Worm (Caenorhabditis elegans) whole organism, dauer: ENCODE results near the gene ndub-3.

Source experiments
- unc-62 ChIP-seq: sonication (generic microtip); optimal IDR thresholded peaks from 2 replicates; lab custom pipeline; 2017; ENCODE audit warnings: missing biosample characterization, missing genetic modification reagents, missing genetic modification characterization

ndub-3 gene

DNA sequence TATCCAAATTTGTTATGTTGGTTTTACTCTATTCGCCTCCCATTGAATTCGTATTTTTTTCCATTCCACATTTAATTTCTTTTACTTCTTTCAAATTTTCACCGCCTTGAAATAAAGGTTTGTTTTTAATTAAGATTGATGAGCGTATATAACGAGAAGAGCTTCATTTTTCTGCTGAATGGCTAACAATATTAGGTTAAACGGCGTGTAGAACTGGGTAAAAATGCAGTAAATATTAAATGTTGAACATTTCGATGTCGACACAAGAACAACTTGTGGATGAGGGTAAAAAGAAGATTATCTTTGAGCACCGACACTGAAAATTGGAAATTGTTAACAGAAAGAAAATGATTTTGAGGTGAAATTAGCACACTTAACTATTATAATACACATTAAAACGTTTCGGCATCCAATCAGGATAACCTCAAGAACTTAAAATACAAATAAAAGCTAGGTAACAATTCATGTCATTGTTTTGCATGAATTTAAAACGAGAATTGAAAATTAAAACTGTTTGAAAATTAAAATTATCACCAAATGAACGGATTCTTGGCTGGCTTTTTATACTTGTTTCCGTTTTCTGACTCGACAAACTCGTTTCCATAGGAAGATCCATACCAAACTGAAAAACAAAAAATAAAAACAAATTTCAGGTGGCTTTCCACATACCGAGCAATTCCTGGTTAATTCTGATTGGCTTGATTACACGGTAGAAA is 25.6 kb downstream of the ndub-3 start:
- no peak for TF ChIP-seq unc-62

DNA sequence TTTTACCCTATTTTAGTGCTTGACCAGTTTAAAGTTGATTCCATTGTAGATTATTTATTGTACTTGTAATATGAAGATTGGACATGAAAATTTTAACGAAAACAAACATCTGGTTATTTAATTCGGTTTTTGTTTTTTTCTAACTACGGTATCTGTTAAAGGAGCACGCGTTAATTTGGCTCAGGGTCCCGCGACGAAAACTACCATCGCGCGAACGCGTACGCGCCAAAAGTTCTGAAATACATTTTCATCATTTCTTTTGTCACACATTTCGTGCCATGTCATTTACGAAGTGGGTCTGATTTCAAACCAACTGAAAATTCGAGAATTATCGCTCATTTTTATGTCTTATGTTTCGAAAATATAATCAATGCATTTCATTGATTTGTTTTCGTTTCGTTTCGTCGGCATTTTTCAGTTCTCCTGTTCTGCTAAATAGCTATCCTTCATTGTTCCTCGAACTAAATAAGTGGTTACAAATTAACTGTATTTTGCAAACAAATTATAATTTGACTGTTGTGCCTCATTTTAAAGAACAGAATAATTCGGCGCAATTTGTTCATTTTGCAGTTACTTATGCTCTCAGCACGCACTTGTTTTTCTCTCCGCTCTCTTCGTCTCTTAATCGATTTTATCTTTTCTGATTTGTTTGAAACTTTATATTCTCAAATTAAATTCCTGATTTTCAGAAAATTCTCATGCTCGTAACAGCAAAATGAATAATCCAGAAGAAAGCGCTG is 30.8 kb downstream of the ndub-3 start, which contains the start of gene T21B10.3:
Gene T21B10.3, plus strand, starts transcription at position 690 of the 740 bp plus-strand sequence.
- TF ChIP-seq unc-62 = no peak

DNA sequence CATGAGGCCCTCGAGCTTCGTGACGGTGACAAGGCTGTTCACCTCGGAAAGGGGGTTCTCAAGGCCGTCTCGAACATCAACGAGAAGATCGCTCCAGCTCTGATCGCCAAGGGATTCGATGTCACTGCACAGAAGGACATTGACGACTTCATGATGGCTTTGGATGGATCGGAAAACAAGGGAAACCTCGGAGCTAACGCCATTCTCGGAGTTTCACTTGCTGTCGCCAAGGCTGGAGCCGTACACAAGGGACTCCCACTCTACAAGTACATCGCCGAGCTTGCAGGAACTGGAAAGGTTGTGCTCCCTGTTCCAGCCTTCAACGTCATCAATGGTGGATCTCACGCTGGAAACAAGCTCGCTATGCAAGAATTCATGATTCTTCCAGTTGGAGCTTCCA is 32.3 kb downstream of the ndub-3 start:
- no peak for TF ChIP-seq unc-62

DNA sequence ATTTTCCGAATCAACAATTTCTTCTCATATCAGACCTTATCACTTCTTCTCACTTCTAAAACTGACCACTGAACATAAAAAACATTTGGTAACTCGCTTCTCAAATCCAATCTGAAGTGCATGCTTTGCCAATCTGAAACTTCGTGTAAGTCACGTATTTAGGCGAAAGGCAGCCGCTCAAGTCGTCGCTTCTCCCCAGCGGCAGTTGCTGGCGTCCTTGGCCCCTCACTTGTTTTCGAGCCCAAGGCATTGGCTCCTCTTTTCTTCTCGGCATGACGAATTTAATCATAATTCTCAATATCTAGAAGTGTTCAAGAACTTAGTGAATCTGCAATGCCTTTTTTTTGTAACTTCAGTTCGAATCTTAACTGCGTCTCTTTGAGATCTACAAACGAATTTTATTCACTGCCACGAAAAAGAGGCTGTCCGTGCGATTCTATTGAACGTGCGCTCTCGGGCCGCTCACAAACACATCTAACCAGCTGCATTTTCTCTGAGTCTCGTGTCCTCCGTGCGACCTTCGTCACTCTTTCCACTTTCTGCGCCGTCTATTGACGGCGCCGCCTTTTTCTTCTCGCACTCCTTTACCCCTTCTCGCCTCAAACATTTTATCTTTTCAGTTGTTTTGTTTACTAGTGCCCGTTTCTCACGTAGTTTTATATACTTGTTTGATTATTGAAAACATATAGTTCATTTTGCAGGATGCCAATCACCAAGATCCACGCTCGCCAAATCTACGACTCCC is 33.1 kb downstream of the ndub-3 start:
- TF ChIP-seq unc-62 = no peak

DNA sequence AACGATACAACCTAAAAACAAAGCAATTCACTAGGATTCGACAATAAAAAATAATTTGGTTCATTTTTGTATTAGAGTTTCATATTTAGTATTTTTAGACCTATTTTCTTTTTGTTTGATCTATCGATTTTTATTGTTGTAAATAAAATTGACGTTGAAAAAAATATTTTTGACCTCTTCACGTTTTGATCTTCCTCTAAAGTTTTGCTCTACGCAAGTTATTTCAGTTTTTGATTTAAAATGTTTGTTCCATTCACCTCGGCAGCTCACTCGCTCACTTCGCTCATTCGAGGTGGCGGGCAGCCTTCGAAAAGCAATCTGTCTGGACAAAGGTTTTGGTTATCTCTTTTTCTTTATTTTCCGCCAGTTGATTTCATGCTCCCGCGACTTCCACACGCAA is 33.9 kb downstream of the ndub-3 start, which contains the start of gene enol-1:
Gene enol-1, plus strand, starts transcription at position 235 of the 400 bp plus-strand sequence.
- no peak for TF ChIP-seq unc-62

DNA sequence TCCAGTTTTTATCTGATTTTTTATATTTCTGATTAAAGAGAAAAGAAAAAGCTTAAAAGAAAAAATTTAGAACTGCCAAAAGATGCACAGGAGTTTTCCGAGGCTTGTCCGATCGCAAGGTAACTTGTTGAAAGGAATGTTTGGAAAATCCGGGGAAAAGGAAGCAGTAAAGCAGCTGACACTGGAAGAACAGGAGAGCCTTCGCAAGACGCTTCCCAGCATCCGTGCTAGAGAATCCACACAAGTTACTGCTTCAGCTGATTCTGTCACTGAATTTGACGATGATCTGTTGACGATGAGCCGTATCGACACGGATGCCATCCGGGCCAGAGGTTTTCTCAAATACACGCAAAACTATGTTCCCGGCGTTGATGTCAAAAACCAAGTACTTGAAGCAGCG is 34.9 kb downstream of the ndub-3 start, which contains the start of gene mrpl-50:
Gene mrpl-50, plus strand, starts transcription at position 71 of the 400 bp plus-strand sequence.
- TF ChIP-seq unc-62 = no peak

DNA sequence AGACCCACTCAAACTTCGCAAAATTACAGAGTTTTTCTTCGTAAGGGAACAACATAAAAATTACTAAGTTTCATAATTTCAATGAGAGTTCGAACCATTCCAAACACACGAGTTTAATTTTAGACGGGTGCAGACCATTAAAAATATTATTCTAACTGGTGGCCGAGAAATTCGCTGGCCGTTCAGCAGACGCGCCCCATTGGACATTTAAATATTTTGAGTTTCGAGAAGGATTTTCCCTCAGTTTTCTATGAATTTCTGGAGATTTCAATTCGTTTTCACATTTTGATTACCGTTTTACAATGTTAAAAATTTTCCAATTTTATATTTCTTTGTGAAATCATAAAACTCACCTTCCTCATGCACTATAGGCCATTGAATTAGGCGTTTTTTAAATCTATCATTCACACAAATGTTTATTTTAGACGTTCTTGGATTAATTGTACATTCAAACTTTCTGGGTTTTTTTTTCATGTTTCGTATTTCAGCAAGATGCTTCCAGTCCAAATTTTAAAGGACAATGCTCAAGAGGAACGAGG is 37.4 kb downstream of the ndub-3 start, which contains the start of gene cct-2:
Gene cct-2, plus strand, starts transcription at position 489 of the 539 bp plus-strand sequence.
- TF ChIP-seq unc-62 = no peak

DNA sequence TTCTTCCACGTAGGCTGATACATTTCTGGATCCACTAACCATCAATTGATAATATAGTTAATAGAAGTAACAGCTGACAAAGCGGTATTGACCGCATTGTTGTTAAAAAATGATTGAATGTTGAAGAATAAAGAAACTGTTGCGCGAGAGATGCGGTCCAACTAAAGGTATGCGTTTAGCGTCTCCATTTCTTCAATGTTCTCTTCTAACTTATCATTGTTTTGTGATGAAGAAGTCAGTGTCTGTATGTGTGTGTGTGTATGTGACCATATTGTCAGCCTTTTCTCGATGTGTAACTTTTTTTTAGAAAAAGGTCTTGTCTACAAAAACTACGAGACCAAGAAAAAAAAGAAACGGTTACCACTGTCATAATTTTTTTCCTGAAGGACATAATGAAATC is 38.2 kb downstream of the ndub-3 start, which contains the start of gene B0457.2:
Gene B0457.2, minus strand, starts transcription at position 101 of the 400 bp plus-strand sequence.
- TF ChIP-seq unc-62 = no peak

DNA sequence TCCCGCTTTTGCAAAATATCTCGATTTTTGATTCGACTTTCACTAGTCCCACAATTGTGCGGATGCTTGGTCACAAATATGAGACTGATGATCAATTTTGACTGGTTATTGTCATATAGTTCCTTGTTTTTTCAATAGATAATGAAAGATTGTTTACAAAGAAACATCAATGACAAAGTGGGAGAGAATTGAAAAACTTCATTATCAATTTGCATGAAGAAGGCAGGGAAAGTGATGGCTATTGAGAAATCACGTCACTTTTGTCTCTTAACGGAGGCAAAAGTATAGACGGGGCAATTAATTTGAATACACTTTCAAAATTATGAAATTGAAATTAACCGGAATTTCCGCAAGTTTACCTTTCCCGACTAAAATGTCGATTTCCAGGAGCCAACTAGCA is 41.5 kb downstream of the ndub-3 start:
- no peak for TF ChIP-seq unc-62

DNA sequence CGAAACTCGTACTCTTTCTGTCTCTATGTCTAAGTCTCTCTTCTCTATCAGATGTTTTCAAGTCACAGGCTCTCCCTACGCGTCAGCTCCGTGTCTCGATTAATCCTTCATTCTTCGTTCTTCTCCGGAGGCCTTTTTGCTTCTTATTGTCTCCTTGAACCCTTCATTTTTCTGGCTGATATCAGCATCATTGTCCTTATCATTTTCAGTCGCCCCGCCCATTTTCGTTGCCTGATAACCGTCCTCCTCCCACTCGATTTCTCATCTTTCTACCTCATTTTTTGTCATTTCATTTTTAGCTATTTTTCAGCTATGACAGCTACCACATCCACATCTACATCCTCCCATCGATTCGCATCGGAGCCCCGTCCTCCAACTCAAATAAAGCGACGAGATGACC is 42.5 kb downstream of the ndub-3 start, which contains the start of gene B0457.6:
Gene B0457.6, plus strand, starts transcription at position 284 of the 400 bp plus-strand sequence.
- TF ChIP-seq unc-62 = no peak

DNA sequence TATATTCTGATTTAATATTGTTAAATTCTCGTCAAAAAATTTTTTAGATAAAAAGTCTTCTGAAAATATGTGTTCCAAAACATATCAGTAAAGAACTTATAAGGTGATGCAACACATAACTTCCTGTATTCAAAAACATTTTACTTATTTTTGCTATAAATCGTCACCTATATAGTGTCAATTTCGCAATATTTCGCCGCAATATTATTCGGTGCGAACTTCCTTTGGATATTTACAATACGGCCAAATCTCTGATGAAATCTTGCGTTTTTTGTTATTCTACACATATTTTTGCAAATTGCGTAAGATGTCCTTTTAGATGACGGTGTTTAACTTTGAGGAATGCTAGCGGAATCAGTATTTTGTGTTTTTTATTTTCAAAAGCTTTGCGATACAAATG is 43.2 kb downstream of the ndub-3 start:
- no peak for TF ChIP-seq unc-62

DNA sequence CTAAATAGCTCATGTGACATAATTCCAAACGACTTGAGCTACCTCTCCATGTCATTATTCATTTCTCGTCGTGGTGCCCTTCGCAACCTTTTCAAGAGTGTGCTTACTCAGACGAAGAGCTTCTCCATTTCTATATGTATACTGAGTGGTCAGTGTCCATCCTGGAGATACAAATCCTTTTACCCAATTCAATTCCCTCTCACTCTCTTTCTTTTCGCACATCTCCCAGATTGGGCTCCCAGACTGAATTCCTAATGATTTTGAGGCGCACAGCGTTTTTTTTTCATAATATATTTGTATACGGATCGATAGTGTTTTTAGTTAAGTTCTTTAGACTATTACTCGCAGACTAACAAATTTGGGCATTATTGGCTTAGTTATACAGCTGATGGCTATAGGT is 43.7 kb downstream of the ndub-3 start:
- no peak for TF ChIP-seq unc-62

DNA sequence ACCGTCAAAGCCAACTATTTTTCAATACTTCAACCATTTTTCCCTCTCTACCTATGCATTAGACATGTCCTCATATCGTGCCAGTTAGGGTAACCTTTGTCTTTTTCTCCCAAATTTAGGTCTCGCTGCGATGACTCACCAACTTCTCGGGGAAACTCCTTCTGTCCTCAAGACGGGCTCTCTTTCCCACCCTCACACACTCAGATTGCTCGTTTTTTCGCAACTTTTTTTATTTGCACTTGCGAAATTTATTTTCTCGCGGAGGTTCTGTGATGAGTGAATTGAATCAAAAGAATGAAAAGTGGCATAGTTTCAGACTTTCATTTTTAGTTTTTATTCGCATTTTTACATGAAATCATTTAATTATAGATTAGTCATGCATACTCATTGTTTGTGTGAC is 44.4 kb downstream of the ndub-3 start:
- no peak for TF ChIP-seq unc-62

DNA sequence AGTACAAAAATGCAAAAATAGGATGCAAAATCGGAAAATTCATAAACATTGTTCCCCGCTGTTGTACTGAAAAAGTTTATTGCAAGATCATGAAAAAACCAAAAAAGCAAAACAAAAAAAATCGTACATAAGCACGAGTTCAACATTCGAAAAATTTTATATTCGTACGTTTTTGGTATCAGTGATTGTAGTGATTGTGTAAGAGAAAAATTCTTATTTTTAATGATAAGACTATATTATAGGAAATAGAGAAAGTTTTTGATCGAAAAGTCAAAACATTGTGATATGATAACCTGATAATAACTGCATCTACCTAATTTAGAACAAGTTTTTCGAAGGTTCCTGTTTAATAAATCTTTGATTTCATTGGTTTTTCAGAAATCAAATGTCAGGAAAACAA is 47.4 kb downstream of the ndub-3 start:
- TF ChIP-seq unc-62 = no peak

DNA sequence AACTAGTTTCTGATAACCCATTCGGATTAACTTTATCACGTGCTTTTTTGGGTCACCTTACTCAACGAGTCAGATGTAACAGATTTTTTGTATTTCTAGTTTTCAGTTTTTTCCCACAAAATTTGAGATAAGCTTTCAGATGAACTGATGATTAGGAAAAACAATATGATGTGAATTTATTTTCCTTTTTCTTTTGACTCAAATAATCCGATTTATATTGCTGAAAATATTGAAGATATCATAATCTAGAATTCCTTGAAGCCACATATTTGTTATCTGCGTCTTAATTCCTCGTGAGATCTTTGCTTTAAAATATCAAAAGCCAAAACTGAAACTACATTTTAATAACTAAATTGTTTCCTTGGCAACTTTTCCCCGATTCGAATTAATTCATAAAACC is 48.0 kb downstream of the ndub-3 start:
- TF ChIP-seq unc-62 = no peak

DNA sequence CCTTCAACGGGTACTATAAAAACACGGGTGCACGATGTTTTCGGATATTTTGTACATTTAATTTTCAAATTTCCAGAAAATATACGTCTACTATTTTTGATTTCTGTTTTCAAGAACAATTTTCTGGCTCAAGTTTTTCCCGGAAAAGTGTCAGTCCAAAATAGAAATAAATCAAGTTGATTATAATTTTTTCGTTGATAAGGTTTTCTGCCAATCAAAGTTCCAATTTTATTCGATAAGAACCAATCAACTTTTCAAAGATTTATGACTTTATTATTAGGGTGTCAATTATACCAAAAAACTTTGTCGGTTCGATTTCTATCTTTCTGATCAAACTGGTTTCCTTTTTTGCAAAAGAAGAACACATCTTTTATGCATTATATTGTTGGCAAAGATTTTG is 50.0 kb downstream of the ndub-3 start:
- no peak for TF ChIP-seq unc-62
